Worm (Caenorhabditis elegans): ENCODE data around the gene F38B6.7.

Gene F38B6.7

DNA sequence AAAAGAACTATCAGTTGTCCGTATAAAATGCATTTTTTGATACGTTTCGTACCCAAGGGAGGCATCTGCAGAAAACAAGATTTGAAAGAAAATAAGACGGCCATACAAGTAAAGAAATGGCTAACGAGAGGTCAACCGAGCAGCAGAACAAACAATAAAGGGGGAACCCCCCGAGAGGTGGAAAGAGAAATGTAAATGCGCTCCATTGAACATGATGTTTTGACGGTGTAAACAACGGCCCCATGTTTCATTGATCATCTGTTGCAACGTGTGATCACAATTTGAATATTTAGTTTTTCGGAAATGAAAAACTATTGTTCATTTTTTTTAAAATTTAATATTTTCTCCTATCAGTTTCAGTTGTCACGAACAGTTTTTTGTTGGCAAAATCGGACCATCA lies 31.4 kb upstream of the F38B6.7 start, which contains the start of gene K11G12.6 (continued):
- TF ChIP-seq F26F4.8 (GFP tag; conservative IDR thresholded peaks at IDR 0.05) (no peak), ztf-7 (tag; optimal IDR thresholded peaks at IDR 0.05) (no peak), skn-1 (tag; optimal IDR thresholded peaks at IDR 0.05) (no peak), lin-15B (tag; optimal IDR thresholded peaks at IDR 0.05) (no peak), unc-39 (tag; optimal IDR thresholded peaks at IDR 0.05) (no peak), aly-2 (tag; optimal IDR thresholded peaks at IDR 0.05) (no peak), rbr-2 (tag; optimal IDR thresholded peaks at IDR 0.05) (no peak), lin-1 (GFP tag; IDR thresholded peaks at IDR 0.05) (no peak), dmd-8 (GFP tag; IDR thresholded peaks at IDR 0.05) (no peak), zag-1 (tag; optimal IDR thresholded peaks at IDR 0.05) (no peak), ztf-11 (tag; optimal IDR thresholded peaks at IDR 0.05) (no peak), cey-2 (tag; optimal IDR thresholded peaks at IDR 0.05; ENCODE audit: borderline replicate concordance, insufficient read depth) (no peak), lin-29 (GFP tag; IDR thresholded peaks at IDR 0.05) (no peak), nhr-237 (tag; optimal IDR thresholded peaks at IDR 0.05) (no peak), dpl-1 (GFP tag; optimal IDR thresholded peaks at IDR 0.05) (no peak), T26A8.4 (GFP tag; IDR thresholded peaks at IDR 0.05) (no peak), zfp-2 (tag; optimal IDR thresholded peaks at IDR 0.05) (no peak), daf-12 (tag; optimal IDR thresholded peaks at IDR 0.05) (no peak), nhr-25 (tag; optimal IDR thresholded peaks at IDR 0.05; ENCODE audit: borderline replicate concordance, insufficient read depth) (no peak), pha-4 (GFP tag; IDR thresholded peaks at IDR 0.05) (no peak), pha-4 (tag; optimal IDR thresholded peaks at IDR 0.05) (peak; percentile 92), ama-1 (optimal IDR thresholded peaks at IDR 0.05) (no peak), daf-16 (GFP tag; optimal IDR thresholded peaks at IDR 0.05) (peak in 1 of 2 experiments; percentile 19), daf-16 (tag; optimal IDR thresholded peaks at IDR 0.05) (peak; percentile 46), vab-7 (GFP tag; IDR thresholded peaks at IDR 0.05) (no peak), ces-1 (GFP tag; optimal IDR thresholded peaks at IDR 0.05) (no peak), D1046.2 (GFP tag; IDR thresholded peaks at IDR 0.05) (no peak), nhr-11 (tag; optimal IDR thresholded peaks at IDR 0.05) (no peak), madf-5 (GFP tag; IDR thresholded peaks at IDR 0.05) (no peak), hmg-1.1 (GFP tag; IDR thresholded peaks at IDR 0.05) (no peak), nhr-28 (tag; optimal IDR thresholded peaks at IDR 0.05) (peak; percentile 11), T20F7.1 (GFP tag; optimal IDR thresholded peaks at IDR 0.05) (no peak), hif-1 (tag; optimal IDR thresholded peaks at IDR 0.05) (peak in 1 of 2 experiments; percentile 30), R02D3.7 (tag; optimal IDR thresholded peaks at IDR 0.05) (no peak)

DNA sequence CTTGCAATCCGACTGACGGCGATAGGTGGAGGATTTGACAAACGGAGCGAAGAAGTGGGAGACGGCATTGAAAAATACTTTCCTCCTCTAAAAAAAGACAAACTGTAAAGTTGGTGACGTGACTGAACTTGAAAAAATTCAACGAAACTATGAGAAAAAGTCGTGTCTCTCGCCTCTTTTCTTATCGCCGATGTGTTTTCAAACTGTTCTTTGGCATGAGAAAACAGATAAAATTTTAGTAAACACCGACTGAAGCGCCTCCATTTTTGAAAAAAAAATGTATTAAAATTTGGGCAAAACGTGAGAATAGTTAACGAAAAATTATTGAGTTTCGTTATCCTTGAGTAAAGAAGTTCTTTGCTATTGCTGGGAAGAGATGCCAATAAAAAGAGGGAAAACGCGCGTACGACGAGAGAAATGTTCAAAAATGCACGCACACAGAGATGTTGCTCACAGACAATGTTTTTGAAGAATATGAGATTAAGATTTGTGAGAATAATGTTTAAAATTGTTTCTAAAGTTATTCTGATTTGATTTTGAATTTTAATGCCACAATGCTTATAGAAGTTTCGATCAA lies 30.7 kb upstream of the F38B6.7 start:
- TF ChIP-seq hif-1 (tag; optimal IDR thresholded peaks at IDR 0.05), result peak in 1 of 2 experiments; percentile 95
- no peak for TF ChIP-seq unc-62 (GFP tag; optimal IDR thresholded peaks at IDR 0.05 in 1 of 2)
- no peak for TF ChIP-seq unc-62 (tag; optimal IDR thresholded peaks at IDR 0.05)
- TF ChIP-seq daf-16 (GFP tag; optimal IDR thresholded peaks at IDR 0.05), result no peak
- TF ChIP-seq daf-16 (tag; optimal IDR thresholded peaks at IDR 0.05), result peak; percentile 81
- TF ChIP-seq Y105C5A.15 (GFP tag; IDR thresholded peaks at IDR 0.05), result no peak
- TF ChIP-seq dve-1 (tag; optimal IDR thresholded peaks at IDR 0.05; ENCODE audit: insufficient read depth), result peak; percentile 4
- peak; percentile 63 for TF ChIP-seq ces-1 (GFP tag; optimal IDR thresholded peaks at IDR 0.05)
- TF ChIP-seq mdl-1 (tag; optimal IDR thresholded peaks at IDR 0.05), result peak; percentile 51 to 89
- TF ChIP-seq aha-1 (tag), result peak; percentile 98
- TF ChIP-seq pqm-1 (tag; optimal IDR thresholded peaks at IDR 0.05), result peak; percentile 11
- TF ChIP-seq mep-1 (tag; optimal IDR thresholded peaks at IDR 0.05), result peak; percentile 22
- peak; percentile 54 for TF ChIP-seq hlh-11 (tag; optimal IDR thresholded peaks at IDR 0.05)
- no peak for TF ChIP-seq R02D3.7 (tag; optimal IDR thresholded peaks at IDR 0.05)
- TF ChIP-seq lsy-2 (tag; optimal IDR thresholded peaks at IDR 0.05), result peak in 1 of 2 experiments; percentile 44

Measured in whole organism, L4 larva.